Fruit fly (Drosophila melanogaster) S2 (cell line): ENCODE data around the gene alien.

Source experiments
- CG8478 ChIP-seq: fragments of >200 bp; optimal IDR thresholded peaks from 2 replicates; lab custom pipeline; 2018
- CTCF ChIP-seq, 2 experiments: fragments of >200 bp; optimal IDR thresholded peaks; 2 replicates each; lab custom pipeline; 2018

- TF ChIP-seq CG8478: no peak
- TF ChIP-seq CTCF (optimal IDR thresholded peaks at IDR 0.05; lab: Kevin White, UChicago): no peak
Measured at dm6 chr2L:8946718-8947316, 50.4 kb downstream of the alien start, which contains the start of gene CG46397.
